Fruit fly (Drosophila melanogaster) whole organism, wandering third instar larva: ENCODE data around the gene Oatp33Eb.

Source experiments
- Abd-B ChIP-seq: fragments of >200 bp; optimal IDR thresholded peaks from 2 replicates; lab custom pipeline; 2017; ENCODE audit warnings: missing biosample characterization, missing genetic modification characterization
- CG32264 ChIP-seq: fragments of 200-800 bp; sonication (Bioruptor generic); optimal IDR thresholded peaks from 2 replicates; lab custom pipeline; 2016; ENCODE audit warnings: missing biosample characterization, missing genetic modification characterization
- CG9705 ChIP-seq: fragments of 200-800 bp; sonication (Bioruptor generic); optimal IDR thresholded peaks from 2 replicates; lab custom pipeline; 2018; ENCODE audit warnings: missing biosample characterization, mild to moderate bottlenecking, missing genetic modification characterization
- CrebA ChIP-seq: fragments of 200-800 bp; sonication (Bioruptor generic); optimal IDR thresholded peaks from 2 replicates; lab custom pipeline; 2016; ENCODE audit warnings: missing biosample characterization, mild to moderate bottlenecking, missing genetic modification characterization, borderline replicate concordance
- Dif ChIP-seq: fragments of 200-275, 200-300 bp; sonication (Bioruptor generic); optimal IDR thresholded peaks from 2 replicates; lab custom pipeline; 2018; ENCODE audit warnings: missing biosample characterization, missing genetic modification characterization; ENCODE audit not compliant: partially characterized antibody
- GATAd ChIP-seq: sonication (Bioruptor generic); optimal IDR thresholded peaks from 2 replicates; lab custom pipeline; 2016; ENCODE audit warnings: missing biosample characterization, missing genetic modification characterization
- HLH106 ChIP-seq: fragments of 200-800 bp; optimal IDR thresholded peaks from 3 replicates; lab custom pipeline; 2019; ENCODE audit warnings: missing biosample characterization, mild to moderate bottlenecking, missing genetic modification characterization, moderate library complexity
- Hnf4 ChIP-seq: fragments of 200-800 bp; sonication (Bioruptor generic); optimal IDR thresholded peaks from 2 replicates; lab custom pipeline; 2016; ENCODE audit warnings: missing biosample characterization, mild to moderate bottlenecking, missing genetic modification characterization
- Hr78 ChIP-seq: fragments of >200 bp; optimal IDR thresholded peaks from 2 replicates; lab custom pipeline; 2017; ENCODE audit warnings: missing biosample characterization, missing genetic modification characterization
- Hr83 ChIP-seq: fragments of 200-300 bp; sonication (Bioruptor generic); optimal IDR thresholded peaks from 2 replicates; lab custom pipeline; 2016; ENCODE audit warnings: missing biosample characterization, mild to moderate bottlenecking, missing genetic modification characterization, moderate library complexity; ENCODE audit not compliant: poor library complexity, severe bottlenecking
- Jra ChIP-seq: sonication (Bioruptor generic); optimal IDR thresholded peaks from 2 replicates; lab custom pipeline; 2016; ENCODE audit warnings: missing biosample characterization, missing genetic modification characterization
- Mio ChIP-seq: sonication (Bioruptor generic); optimal IDR thresholded peaks from 2 replicates; lab custom pipeline; 2016; ENCODE audit warnings: missing biosample characterization, missing genetic modification characterization
- N ChIP-seq: fragments of >200 bp; optimal IDR thresholded peaks from 2 replicates; lab custom pipeline; 2018; ENCODE audit warnings: missing biosample characterization, missing external identifiers, missing genetic modification characterization
- OdsH ChIP-seq: fragments of 200-800 bp; sonication (Bioruptor generic); optimal IDR thresholded peaks from 2 replicates; lab custom pipeline; 2016; ENCODE audit warnings: missing biosample characterization, mild to moderate bottlenecking, missing genetic modification characterization
- Rel ChIP-seq, 2 experiments: fragments of 200-800 bp; sonication (Bioruptor generic) in 1 of 2; optimal IDR thresholded peaks; 2 replicates in 1 of 2; 3 replicates in 1 of 2; lab custom pipeline; 2016 to 2019; ENCODE audit warnings: mild to moderate bottlenecking in 2 of 2, missing biosample characterization in 2 of 2, missing genetic modification characterization in 2 of 2, moderate library complexity in 1 of 2
- Sp1 ChIP-seq: fragments of 200-800 bp; sonication (Bioruptor generic); optimal IDR thresholded peaks from 3 replicates; lab custom pipeline; 2019; ENCODE audit warnings: missing biosample characterization, mild to moderate bottlenecking, missing genetic modification characterization, moderate library complexity
- Vsx2 ChIP-seq: fragments of 200-300, 225-300 bp; sonication (Bioruptor generic); optimal IDR thresholded peaks from 2 replicates; lab custom pipeline; 2018; ENCODE audit warnings: missing biosample characterization, missing genetic modification characterization; ENCODE audit not compliant: partially characterized antibody
- br ChIP-seq: fragments of 200-800 bp; sonication (Bioruptor generic); optimal IDR thresholded peaks from 2 replicates; lab custom pipeline; 2016; ENCODE audit warnings: missing biosample characterization, missing genetic modification characterization
- brk ChIP-seq: fragments of 200-800 bp; sonication (Bioruptor generic); optimal IDR thresholded peaks from 2 replicates; lab custom pipeline; 2016; ENCODE audit warnings: missing biosample characterization, mild to moderate bottlenecking, missing genetic modification characterization
- dl ChIP-seq, 2 experiments: fragments of 175-275, 200-275 bp in 1 of 2; fragments of 200-275 bp in 1 of 2; sonication (Bioruptor generic); optimal IDR thresholded peaks; lab custom pipeline; 2018; ENCODE audit warnings: mild to moderate bottlenecking in 2 of 2, missing biosample characterization in 2 of 2, missing genetic modification characterization in 2 of 2, moderate library complexity in 2 of 2; ENCODE audit not compliant: partially characterized antibody in 2 of 2, insufficient read depth in 1 of 2
- dmrt93B ChIP-seq: fragments of 200-800 bp; sonication (Bioruptor generic); optimal IDR thresholded peaks from 2 replicates; lab custom pipeline; 2018; ENCODE audit warnings: missing biosample characterization, mild to moderate bottlenecking, missing genetic modification characterization
- dsf ChIP-seq: sonication (Bioruptor generic); optimal IDR thresholded peaks from 2 replicates; lab custom pipeline; 2016; ENCODE audit warnings: missing biosample characterization, missing genetic modification characterization, borderline replicate concordance
- ey ChIP-seq: fragments of 200-800 bp; sonication (Bioruptor generic); optimal IDR thresholded peaks from 2 replicates; lab custom pipeline; 2016; ENCODE audit warnings: missing biosample characterization, missing genetic modification characterization
- foxo ChIP-seq, 2 experiments: fragments of 200-800 bp; sonication (Bioruptor generic); optimal IDR thresholded peaks; 2 replicates in 1 of 2; 3 replicates in 1 of 2; lab custom pipeline; 2016 to 2017; ENCODE audit warnings: missing biosample characterization in 2 of 2, missing genetic modification characterization in 2 of 2
- fru ChIP-seq: fragments of 200-800 bp; sonication (Bioruptor generic); optimal IDR thresholded peaks from 3 replicates; lab custom pipeline; 2016; ENCODE audit warnings: missing biosample characterization, mild to moderate bottlenecking, missing genetic modification characterization
- h ChIP-seq: fragments of 200-800 bp; sonication (Bioruptor generic); optimal IDR thresholded peaks from 3 replicates; lab custom pipeline; 2016; ENCODE audit warnings: missing biosample characterization, mild to moderate bottlenecking, missing genetic modification characterization
- jim ChIP-seq: fragments of 175-275, 200-325 bp; sonication (Bioruptor generic); optimal IDR thresholded peaks from 2 replicates; lab custom pipeline; 2016; ENCODE audit warnings: missing biosample characterization, mild to moderate bottlenecking, missing genetic modification characterization
- pan ChIP-seq: fragments of >200 bp; optimal IDR thresholded peaks from 2 replicates; lab custom pipeline; 2017
- psq ChIP-seq: fragments of 200-800 bp; sonication (Bioruptor generic); optimal IDR thresholded peaks from 3 replicates; lab custom pipeline; 2017; ENCODE audit warnings: missing biosample characterization, mild to moderate bottlenecking, missing genetic modification characterization, moderate library complexity
- rgr ChIP-seq: fragments of 200-800 bp; sonication (Bioruptor generic); optimal IDR thresholded peaks from 3 replicates; lab custom pipeline; 2016; ENCODE audit warnings: missing biosample characterization, mild to moderate bottlenecking, missing genetic modification characterization
- sage ChIP-seq: fragments of 200-800 bp; sonication (Bioruptor generic); optimal IDR thresholded peaks from 2 replicates; lab custom pipeline; 2016; ENCODE audit warnings: missing biosample characterization, mild to moderate bottlenecking, missing genetic modification characterization
- sv ChIP-seq: fragments of 200-800 bp; sonication (Bioruptor generic); optimal IDR thresholded peaks from 3 replicates; lab custom pipeline; 2016; ENCODE audit warnings: missing biosample characterization, missing genetic modification characterization
- tai ChIP-seq: sonication (Bioruptor generic); optimal IDR thresholded peaks from 2 replicates; lab custom pipeline; 2016; ENCODE audit warnings: missing biosample characterization, missing genetic modification characterization
- usp ChIP-seq: fragments of >200 bp; optimal IDR thresholded peaks from 2 replicates; lab custom pipeline; 2017; ENCODE audit warnings: missing biosample characterization, missing genetic modification characterization
- woc ChIP-seq: sonication (Bioruptor generic); optimal IDR thresholded peaks from 2 replicates; lab custom pipeline; 2016; ENCODE audit warnings: missing biosample characterization, mild to moderate bottlenecking, missing genetic modification characterization

Oatp33Eb gene

dm6 chr2L:12459841-12460240, 11.6 kb downstream of the Oatp33Eb start:
- TF ChIP-seq woc (GFP tag; lab: Kevin White, UChicago) (no peak), tai (GFP tag; lab: Kevin White, UChicago) (no peak), CrebA (no peak), Vsx2 (no peak), Jra (GFP tag; lab: Kevin White, UChicago) (no peak)
- TF ChIP-seq, all 38 proteins: peak for 0

dm6 chr2L:12460767-12461739, 12.8 kb downstream of the Oatp33Eb start:
- peak; percentile 98 for TF ChIP-seq dl (GFP tag; optimal IDR thresholded peaks at IDR 0.05; lab: Kevin White, UChicago; ENCODE audit: insufficient read depth in 1 of 2, partially characterized antibody in 2 of 2)
- TF ChIP-seq br (GFP tag; lab: Kevin White, UChicago) = peak; percentile 72
- TF ChIP-seq fru (GFP tag; lab: Kevin White, UChicago) = peak; percentile 72
- peak; percentile 75 for TF ChIP-seq Rel (GFP tag; optimal IDR thresholded peaks at IDR 0.05; lab: Kevin White, UChicago)
- peak; percentile 67 for TF ChIP-seq Rel (tag; optimal IDR thresholded peaks at IDR 0.05; lab: Kevin White, UChicago)
- peak; percentile 92 for TF ChIP-seq Vsx2
- peak; percentile 15 for TF ChIP-seq sv (GFP tag; lab: Kevin White, UChicago)
- TF ChIP-seq jim = peak; percentile 71
- peak; percentile 82 for TF ChIP-seq sage (GFP tag; lab: Kevin White, UChicago)
- TF ChIP-seq N (GFP tag; lab: Kevin White, UChicago) = no peak
- peak; percentile 83 for TF ChIP-seq brk (GFP tag; lab: Kevin White, UChicago)
- TF ChIP-seq CG32264 = peak; percentile 40
- TF ChIP-seq Mio (GFP tag; lab: Kevin White, UChicago) = no peak
- TF ChIP-seq OdsH (GFP tag; lab: Kevin White, UChicago) = peak; percentile 84
- TF ChIP-seq woc (GFP tag; lab: Kevin White, UChicago) = no peak
- peak; percentile 59 for TF ChIP-seq HLH106 (tag; lab: Kevin White, UChicago)
- TF ChIP-seq foxo (GFP tag; optimal IDR thresholded peaks at IDR 0.05; lab: Kevin White, UChicago) = peak; percentile 12 to 62
- TF ChIP-seq Hr83 = peak; percentile 85
- TF ChIP-seq GATAd (GFP tag; lab: Kevin White, UChicago) = peak; percentile 7
- no peak for TF ChIP-seq Hr78 (GFP tag; lab: Kevin White, UChicago)
- TF ChIP-seq dmrt93B = no peak
- TF ChIP-seq psq (GFP tag; lab: Kevin White, UChicago) = peak; percentile 70
- TF ChIP-seq CG9705 (GFP tag; lab: Kevin White, UChicago) = peak; percentile 68
- no peak for TF ChIP-seq pan (lab: Kevin White, UChicago)
- TF ChIP-seq Jra (GFP tag; lab: Kevin White, UChicago) = peak; percentile 41
- TF ChIP-seq CrebA = peak; percentile 85
- TF ChIP-seq h (GFP tag; lab: Kevin White, UChicago) = peak; percentile 85
- TF ChIP-seq Hnf4 = peak; percentile 80
- peak; percentile 74 for TF ChIP-seq Sp1
- peak; percentile 39 for TF ChIP-seq ey (GFP tag; lab: Kevin White, UChicago)
- peak; percentile 84 for TF ChIP-seq rgr
- no peak for TF ChIP-seq dsf (GFP tag; lab: Kevin White, UChicago)
- peak; percentile 79 for TF ChIP-seq tai (GFP tag; lab: Kevin White, UChicago)
- peak; percentile 99 for TF ChIP-seq Dif

- TF ChIP-seq usp (GFP tag; lab: Kevin White, UChicago) (no peak), Hnf4 (no peak), Jra (GFP tag; lab: Kevin White, UChicago) (no peak), tai (GFP tag; lab: Kevin White, UChicago) (peak; percentile 27), Hr83 (no peak), br (GFP tag; lab: Kevin White, UChicago) (peak; percentile 17), jim (no peak), h (GFP tag; lab: Kevin White, UChicago) (peak; percentile 1), dsf (GFP tag; lab: Kevin White, UChicago) (no peak), Vsx2 (no peak), ey (GFP tag; lab: Kevin White, UChicago) (no peak), CrebA (no peak), rgr (peak; percentile 30), Sp1 (no peak), OdsH (GFP tag; lab: Kevin White, UChicago) (no peak), Abd-B (GFP tag; lab: Kevin White, UChicago) (no peak), Rel (GFP tag; optimal IDR thresholded peaks at IDR 0.05; lab: Kevin White, UChicago) (no peak), Rel (tag; optimal IDR thresholded peaks at IDR 0.05; lab: Kevin White, UChicago) (peak; percentile 4), Dif (no peak), foxo (GFP tag; optimal IDR thresholded peaks at IDR 0.05; lab: Kevin White, UChicago) (no peak)
Observed at dm6 chr2L:12463037-12463436, 14.8 kb downstream of the Oatp33Eb start.
